Fruit fly (Drosophila melanogaster) whole organism, prepupa: ENCODE data around the gene CG4953.

Experiments used
- Blimp-1 ChIP-seq: fragments of 200-800 bp; sonication (Bioruptor generic); optimal IDR thresholded peaks from 3 replicates; lab custom pipeline; 2017; ENCODE audit warnings: missing biosample characterization, missing genetic modification characterization, mild to moderate bottlenecking, moderate library complexity, missing genetic modification reagents
- CG10631 ChIP-seq: fragments of 200-800 bp; sonication (Bioruptor generic); optimal IDR thresholded peaks from 2 replicates; lab custom pipeline; 2016; ENCODE audit warnings: missing biosample characterization, missing genetic modification characterization
- CG11294 ChIP-seq: fragments of 200-800 bp; sonication (Bioruptor generic); IDR thresholded peaks from 2 replicates; pipeline ENCODE4 v1.3.6; 2022; ENCODE audit warnings: missing biosample characterization, missing genetic modification characterization
- CG15336 ChIP-seq: fragments of 200-800 bp; sonication (Bioruptor generic); IDR thresholded peaks from 2 replicates; pipeline ENCODE4 v1.3.6; 2022; ENCODE audit warnings: missing biosample characterization, missing genetic modification characterization
- CG3032 ChIP-seq: fragments of 200-800 bp; optimal IDR thresholded peaks from 2 replicates; lab custom pipeline; 2019; ENCODE audit warnings: missing biosample characterization, mild to moderate bottlenecking, missing genetic modification characterization, moderate library complexity
- CG34406 ChIP-seq: fragments of 200-800 bp; sonication (Bioruptor generic); optimal IDR thresholded peaks from 3 replicates; lab custom pipeline; 2016; ENCODE audit warnings: missing biosample characterization, missing genetic modification characterization
- CG8319 ChIP-seq: fragments of 200-800 bp; sonication (Bioruptor generic); optimal IDR thresholded peaks from 3 replicates; lab custom pipeline; 2016; ENCODE audit warnings: missing biosample characterization, missing genetic modification characterization
- CG9139 ChIP-seq: fragments of 200-800 bp; sonication (Bioruptor generic); optimal IDR thresholded peaks from 3 replicates; lab custom pipeline; 2017; ENCODE audit warnings: missing biosample characterization, mild to moderate bottlenecking, missing genetic modification characterization
- Eip78C ChIP-seq: fragments of 200-800 bp; sonication (Bioruptor generic); peaks from one replicate; lab custom pipeline; 2016; ENCODE audit warnings: missing biosample characterization, missing genetic modification characterization
- Smox ChIP-seq: fragments of 200-800 bp; sonication (Bioruptor generic); optimal IDR thresholded peaks from 3 replicates; lab custom pipeline; 2016; ENCODE audit warnings: missing biosample characterization, missing genetic modification characterization
- cyc ChIP-seq: fragments of 200-800 bp; sonication (Bioruptor generic); optimal IDR thresholded peaks from 3 replicates; lab custom pipeline; 2016; ENCODE audit warnings: missing biosample characterization, missing genetic modification characterization
- ss ChIP-seq, 2 experiments: fragments of 200-800 bp; sonication (Bioruptor generic); optimal IDR thresholded peaks; 2 replicates in 1 of 2; 3 replicates in 1 of 2; lab custom pipeline; 2017 to 2018; ENCODE audit warnings: mild to moderate bottlenecking in 2 of 2, missing biosample characterization in 2 of 2, missing genetic modification characterization in 2 of 2, moderate library complexity in 1 of 2

DNA sequence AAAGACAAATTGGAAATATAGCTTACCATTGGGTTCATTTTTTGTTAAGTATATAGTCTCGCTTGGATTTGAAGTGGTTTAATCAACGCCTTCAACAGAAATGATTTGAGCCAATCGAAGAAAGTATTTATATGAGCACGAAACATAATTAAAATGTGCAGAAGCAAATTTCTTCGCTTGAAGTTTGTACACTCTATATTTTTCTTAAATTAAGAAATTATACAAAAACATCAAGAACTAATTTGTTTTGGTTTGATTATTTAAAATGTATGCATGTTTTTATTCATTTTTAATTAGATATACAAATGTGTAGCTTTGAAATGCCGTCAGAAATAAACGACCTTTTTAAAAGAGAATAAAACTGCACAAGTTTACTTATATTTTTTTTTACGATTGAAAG is 35.4 kb downstream of the CG4953 start, which contains the start of gene CG13138:
- no peak for TF ChIP-seq CG9139 (GFP tag; lab: Kevin White, UChicago)
- no peak for TF ChIP-seq ss (GFP tag; optimal IDR thresholded peaks at IDR 0.05; lab: Kevin White, UChicago)
- TF ChIP-seq CG15336 (GFP tag; lab: Robert Waterston, UW), result no peak
- no peak for TF ChIP-seq CG3032
- TF ChIP-seq Eip78C (GFP tag; lab: Kevin White, UChicago), result peak; percentile 42
- TF ChIP-seq cyc (GFP tag; lab: Kevin White, UChicago), result no peak
- no peak for TF ChIP-seq Blimp-1 (GFP tag; lab: Kevin White, UChicago)
- TF ChIP-seq CG8319 (GFP tag; lab: Kevin White, UChicago), result no peak
- no peak for TF ChIP-seq CG11294 (GFP tag; lab: Robert Waterston, UW)
- no peak for TF ChIP-seq CG10631 (GFP tag; lab: Kevin White, UChicago)
- no peak for TF ChIP-seq Smox (GFP tag; lab: Kevin White, UChicago)
- no peak for TF ChIP-seq CG34406 (GFP tag; lab: Kevin White, UChicago)
